Fruit fly (Drosophila melanogaster) whole organism, wandering third instar larva: ENCODE results near the gene fzo.

ENCODE experiments used
- Abd-B ChIP-seq: fragments of >200 bp; optimal IDR thresholded peaks from 2 replicates; lab custom pipeline; 2017; ENCODE audit warnings: missing biosample characterization, missing genetic modification characterization
- CG32264 ChIP-seq: fragments of 200-800 bp; sonication (Bioruptor generic); optimal IDR thresholded peaks from 2 replicates; lab custom pipeline; 2016; ENCODE audit warnings: missing biosample characterization, missing genetic modification characterization
- CG9705 ChIP-seq: fragments of 200-800 bp; sonication (Bioruptor generic); optimal IDR thresholded peaks from 2 replicates; lab custom pipeline; 2018; ENCODE audit warnings: missing biosample characterization, mild to moderate bottlenecking, missing genetic modification characterization
- CrebA ChIP-seq: fragments of 200-800 bp; sonication (Bioruptor generic); optimal IDR thresholded peaks from 2 replicates; lab custom pipeline; 2016; ENCODE audit warnings: missing biosample characterization, mild to moderate bottlenecking, missing genetic modification characterization, borderline replicate concordance
- Dfd ChIP-seq: fragments of >200 bp; optimal IDR thresholded peaks from 2 replicates; lab custom pipeline; 2017; ENCODE audit warnings: missing biosample characterization, missing genetic modification characterization
- Dif ChIP-seq: fragments of 200-275, 200-300 bp; sonication (Bioruptor generic); optimal IDR thresholded peaks from 2 replicates; lab custom pipeline; 2018; ENCODE audit warnings: missing biosample characterization, missing genetic modification characterization; ENCODE audit not compliant: partially characterized antibody
- GATAd ChIP-seq: sonication (Bioruptor generic); optimal IDR thresholded peaks from 2 replicates; lab custom pipeline; 2016; ENCODE audit warnings: missing biosample characterization, missing genetic modification characterization
- HLH106 ChIP-seq: fragments of 200-800 bp; optimal IDR thresholded peaks from 3 replicates; lab custom pipeline; 2019; ENCODE audit warnings: missing biosample characterization, mild to moderate bottlenecking, missing genetic modification characterization, moderate library complexity
- Hnf4 ChIP-seq: fragments of 200-800 bp; sonication (Bioruptor generic); optimal IDR thresholded peaks from 2 replicates; lab custom pipeline; 2016; ENCODE audit warnings: missing biosample characterization, mild to moderate bottlenecking, missing genetic modification characterization
- Hr78 ChIP-seq: fragments of >200 bp; optimal IDR thresholded peaks from 2 replicates; lab custom pipeline; 2017; ENCODE audit warnings: missing biosample characterization, missing genetic modification characterization
- Hr83 ChIP-seq: fragments of 200-300 bp; sonication (Bioruptor generic); optimal IDR thresholded peaks from 2 replicates; lab custom pipeline; 2016; ENCODE audit warnings: missing biosample characterization, mild to moderate bottlenecking, missing genetic modification characterization, moderate library complexity; ENCODE audit not compliant: poor library complexity, severe bottlenecking
- Jra ChIP-seq: sonication (Bioruptor generic); optimal IDR thresholded peaks from 2 replicates; lab custom pipeline; 2016; ENCODE audit warnings: missing biosample characterization, missing genetic modification characterization
- Mio ChIP-seq: sonication (Bioruptor generic); optimal IDR thresholded peaks from 2 replicates; lab custom pipeline; 2016; ENCODE audit warnings: missing biosample characterization, missing genetic modification characterization
- Myc ChIP-seq: fragments of >200 bp; optimal IDR thresholded peaks from 2 replicates; lab custom pipeline; 2017
- N ChIP-seq: fragments of >200 bp; optimal IDR thresholded peaks from 2 replicates; lab custom pipeline; 2018; ENCODE audit warnings: missing biosample characterization, missing external identifiers, missing genetic modification characterization
- OdsH ChIP-seq: fragments of 200-800 bp; sonication (Bioruptor generic); optimal IDR thresholded peaks from 2 replicates; lab custom pipeline; 2016; ENCODE audit warnings: missing biosample characterization, mild to moderate bottlenecking, missing genetic modification characterization
- Rel ChIP-seq, 2 experiments: fragments of 200-800 bp; sonication (Bioruptor generic) in 1 of 2; optimal IDR thresholded peaks; 2 replicates in 1 of 2; 3 replicates in 1 of 2; lab custom pipeline; 2016 to 2019; ENCODE audit warnings: mild to moderate bottlenecking in 2 of 2, missing biosample characterization in 2 of 2, missing genetic modification characterization in 2 of 2, moderate library complexity in 1 of 2
- Sp1 ChIP-seq: fragments of 200-800 bp; sonication (Bioruptor generic); optimal IDR thresholded peaks from 3 replicates; lab custom pipeline; 2019; ENCODE audit warnings: missing biosample characterization, mild to moderate bottlenecking, missing genetic modification characterization, moderate library complexity
- Vsx2 ChIP-seq: fragments of 200-300, 225-300 bp; sonication (Bioruptor generic); optimal IDR thresholded peaks from 2 replicates; lab custom pipeline; 2018; ENCODE audit warnings: missing biosample characterization, missing genetic modification characterization; ENCODE audit not compliant: partially characterized antibody
- br ChIP-seq: fragments of 200-800 bp; sonication (Bioruptor generic); optimal IDR thresholded peaks from 2 replicates; lab custom pipeline; 2016; ENCODE audit warnings: missing biosample characterization, missing genetic modification characterization
- brk ChIP-seq: fragments of 200-800 bp; sonication (Bioruptor generic); optimal IDR thresholded peaks from 2 replicates; lab custom pipeline; 2016; ENCODE audit warnings: missing biosample characterization, mild to moderate bottlenecking, missing genetic modification characterization
- dl ChIP-seq, 2 experiments: fragments of 175-275, 200-275 bp in 1 of 2; fragments of 200-275 bp in 1 of 2; sonication (Bioruptor generic); optimal IDR thresholded peaks; lab custom pipeline; 2018; ENCODE audit warnings: mild to moderate bottlenecking in 2 of 2, missing biosample characterization in 2 of 2, missing genetic modification characterization in 2 of 2, moderate library complexity in 2 of 2; ENCODE audit not compliant: partially characterized antibody in 2 of 2, insufficient read depth in 1 of 2
- dmrt93B ChIP-seq: fragments of 200-800 bp; sonication (Bioruptor generic); optimal IDR thresholded peaks from 2 replicates; lab custom pipeline; 2018; ENCODE audit warnings: missing biosample characterization, mild to moderate bottlenecking, missing genetic modification characterization
- dsf ChIP-seq: sonication (Bioruptor generic); optimal IDR thresholded peaks from 2 replicates; lab custom pipeline; 2016; ENCODE audit warnings: missing biosample characterization, missing genetic modification characterization, borderline replicate concordance
- ey ChIP-seq: fragments of 200-800 bp; sonication (Bioruptor generic); optimal IDR thresholded peaks from 2 replicates; lab custom pipeline; 2016; ENCODE audit warnings: missing biosample characterization, missing genetic modification characterization
- foxo ChIP-seq, 2 experiments: fragments of 200-800 bp; sonication (Bioruptor generic); optimal IDR thresholded peaks; 2 replicates in 1 of 2; 3 replicates in 1 of 2; lab custom pipeline; 2016 to 2017; ENCODE audit warnings: missing biosample characterization in 2 of 2, missing genetic modification characterization in 2 of 2
- fru ChIP-seq: fragments of 200-800 bp; sonication (Bioruptor generic); optimal IDR thresholded peaks from 3 replicates; lab custom pipeline; 2016; ENCODE audit warnings: missing biosample characterization, mild to moderate bottlenecking, missing genetic modification characterization
- h ChIP-seq: fragments of 200-800 bp; sonication (Bioruptor generic); optimal IDR thresholded peaks from 3 replicates; lab custom pipeline; 2016; ENCODE audit warnings: missing biosample characterization, mild to moderate bottlenecking, missing genetic modification characterization
- jim ChIP-seq: fragments of 175-275, 200-325 bp; sonication (Bioruptor generic); optimal IDR thresholded peaks from 2 replicates; lab custom pipeline; 2016; ENCODE audit warnings: missing biosample characterization, mild to moderate bottlenecking, missing genetic modification characterization
- lola ChIP-seq: fragments of >200 bp; optimal IDR thresholded peaks from 2 replicates; lab custom pipeline; 2017; ENCODE audit warnings: missing biosample characterization, missing genetic modification characterization
- pan ChIP-seq: fragments of >200 bp; optimal IDR thresholded peaks from 2 replicates; lab custom pipeline; 2017
- psq ChIP-seq: fragments of 200-800 bp; sonication (Bioruptor generic); optimal IDR thresholded peaks from 3 replicates; lab custom pipeline; 2017; ENCODE audit warnings: missing biosample characterization, mild to moderate bottlenecking, missing genetic modification characterization, moderate library complexity
- rgr ChIP-seq: fragments of 200-800 bp; sonication (Bioruptor generic); optimal IDR thresholded peaks from 3 replicates; lab custom pipeline; 2016; ENCODE audit warnings: missing biosample characterization, mild to moderate bottlenecking, missing genetic modification characterization
- sage ChIP-seq: fragments of 200-800 bp; sonication (Bioruptor generic); optimal IDR thresholded peaks from 2 replicates; lab custom pipeline; 2016; ENCODE audit warnings: missing biosample characterization, mild to moderate bottlenecking, missing genetic modification characterization
- sv ChIP-seq: fragments of 200-800 bp; sonication (Bioruptor generic); optimal IDR thresholded peaks from 3 replicates; lab custom pipeline; 2016; ENCODE audit warnings: missing biosample characterization, missing genetic modification characterization
- tai ChIP-seq: sonication (Bioruptor generic); optimal IDR thresholded peaks from 2 replicates; lab custom pipeline; 2016; ENCODE audit warnings: missing biosample characterization, missing genetic modification characterization
- usp ChIP-seq: fragments of >200 bp; optimal IDR thresholded peaks from 2 replicates; lab custom pipeline; 2017; ENCODE audit warnings: missing biosample characterization, missing genetic modification characterization
- woc ChIP-seq: sonication (Bioruptor generic); optimal IDR thresholded peaks from 2 replicates; lab custom pipeline; 2016; ENCODE audit warnings: missing biosample characterization, mild to moderate bottlenecking, missing genetic modification characterization

fzo gene

dm6 chr3R:23207254-23207653 is 3.4 kb upstream of the fzo start:
- TF ChIP-seq Hr78 (GFP tag; lab: Kevin White, UChicago) (no peak), HLH106 (tag; lab: Kevin White, UChicago) (no peak), Vsx2 (GFP tag; lab: Kevin White, UChicago) (no peak), Dif (no peak), sv (no peak), sage (GFP tag; lab: Kevin White, UChicago) (no peak), Dfd (no peak), tai (GFP tag; lab: Kevin White, UChicago) (no peak), N (GFP tag; lab: Kevin White, UChicago) (no peak), foxo (GFP tag; optimal IDR thresholded peaks at IDR 0.05; lab: Kevin White, UChicago) (no peak), OdsH (GFP tag; lab: Kevin White, UChicago) (no peak), Abd-B (GFP tag; lab: Kevin White, UChicago) (no peak), h (no peak), Hnf4 (no peak), lola (GFP tag; lab: Kevin White, UChicago) (no peak), Sp1 (GFP tag; lab: Kevin White, UChicago) (no peak), CG32264 (GFP tag; lab: Kevin White, UChicago) (no peak)

dm6 chr3R:23201122-23201521 is 2.7 kb downstream of the fzo start:
- TF ChIP-seq ey (GFP tag; lab: Kevin White, UChicago) (no peak), GATAd (GFP tag; lab: Kevin White, UChicago) (no peak), Dif (peak; percentile 36), Rel (GFP tag; optimal IDR thresholded peaks at IDR 0.05; lab: Kevin White, UChicago) (no peak), Rel (tag; optimal IDR thresholded peaks at IDR 0.05; lab: Kevin White, UChicago) (peak; percentile 46), CG9705 (GFP tag; lab: Kevin White, UChicago) (peak; percentile 35), CrebA (GFP tag; lab: Kevin White, UChicago) (no peak), fru (GFP tag; lab: Kevin White, UChicago) (no peak), OdsH (GFP tag; lab: Kevin White, UChicago) (no peak), rgr (peak; percentile 33), jim (GFP tag; lab: Kevin White, UChicago) (no peak), Sp1 (GFP tag; lab: Kevin White, UChicago) (peak; percentile 58), Hr78 (GFP tag; lab: Kevin White, UChicago) (no peak), dmrt93B (no peak), CG32264 (GFP tag; lab: Kevin White, UChicago) (no peak), sage (GFP tag; lab: Kevin White, UChicago) (no peak), usp (GFP tag; lab: Kevin White, UChicago) (no peak), tai (GFP tag; lab: Kevin White, UChicago) (no peak), Vsx2 (GFP tag; lab: Kevin White, UChicago) (no peak), brk (GFP tag; lab: Kevin White, UChicago) (no peak), Hnf4 (no peak), N (GFP tag; lab: Kevin White, UChicago) (no peak), Dfd (no peak), Jra (GFP tag; lab: Kevin White, UChicago) (no peak), dl (GFP tag; optimal IDR thresholded peaks at IDR 0.05; lab: Kevin White, UChicago; ENCODE audit: insufficient read depth in 1 of 2, partially characterized antibody in 2 of 2) (no peak), psq (no peak), dsf (GFP tag; lab: Kevin White, UChicago) (no peak), HLH106 (tag; lab: Kevin White, UChicago) (peak; percentile 32), Myc (lab: Kevin White, UChicago) (no peak), h (no peak), Mio (no peak), pan (lab: Kevin White, UChicago) (no peak), foxo (GFP tag; optimal IDR thresholded peaks at IDR 0.05; lab: Kevin White, UChicago) (no peak), br (no peak), sv (no peak), lola (GFP tag; lab: Kevin White, UChicago) (no peak), Abd-B (GFP tag; lab: Kevin White, UChicago) (no peak), Hr83 (no peak), woc (GFP tag; lab: Kevin White, UChicago) (no peak)
